Fruit fly (Drosophila melanogaster) whole organism, embryonic: ENCODE results near the gene ebd1.
A peak's percentile ranks its signal among the peaks of the same experiment; 100 is the strongest.

Source experiments
- C15 ChIP-seq: fragments of 200-800 bp; sonication (Bioruptor generic); IDR thresholded peaks from 3 replicates; pipeline ENCODE4 v1.3.6; 2022; ENCODE audit warnings: missing biosample characterization, missing genetic modification characterization
- CG10209 ChIP-seq: fragments of 200-800 bp; sonication (Bioruptor generic); optimal IDR thresholded peaks from 3 replicates; lab custom pipeline; 2017; ENCODE audit warnings: missing biosample characterization, mild to moderate bottlenecking, missing genetic modification characterization, missing genetic modification reagents
- CG11247 ChIP-seq: fragments of 200-800 bp; sonication (Bioruptor generic); IDR thresholded peaks from 2 replicates; pipeline ENCODE4 v1.3.6; 2022; ENCODE audit warnings: missing biosample characterization, missing genetic modification characterization
- CG11504 ChIP-seq: fragments of 200-800 bp; sonication (Bioruptor generic); optimal IDR thresholded peaks from 3 replicates; lab custom pipeline; 2019; ENCODE audit warnings: missing biosample characterization, mild to moderate bottlenecking, missing genetic modification characterization, moderate library complexity
- CG15269 ChIP-seq: fragments of 200-800 bp; sonication (Bioruptor generic); optimal IDR thresholded peaks from 2 replicates; lab custom pipeline; 2018; ENCODE audit warnings: missing biosample characterization, mild to moderate bottlenecking, missing genetic modification characterization, moderate library complexity
- CG17385 ChIP-seq: fragments of 200-800 bp; sonication (Bioruptor generic); optimal IDR thresholded peaks from 3 replicates; lab custom pipeline; 2018; ENCODE audit warnings: missing biosample characterization, mild to moderate bottlenecking, missing genetic modification characterization
- CG2129 ChIP-seq: fragments of 200-800 bp; sonication (Bioruptor generic); IDR thresholded peaks from 2 replicates; pipeline ENCODE4 v1.3.6; 2022; ENCODE audit warnings: missing biosample characterization, missing genetic modification characterization; ENCODE audit not compliant: partially characterized antibody
- CG33557 ChIP-seq: fragments of 200-800 bp; sonication (Bioruptor generic); optimal IDR thresholded peaks from 2 replicates; lab custom pipeline; 2019; ENCODE audit warnings: missing biosample characterization, mild to moderate bottlenecking, missing genetic modification characterization, moderate library complexity
- CG3407 ChIP-seq: fragments of 200-800 bp; sonication (Bioruptor generic); optimal IDR thresholded peaks from 2 replicates; lab custom pipeline; 2018; ENCODE audit warnings: missing biosample characterization, mild to moderate bottlenecking, missing genetic modification characterization
- CG34376 ChIP-seq: fragments of 200-800 bp; sonication (Bioruptor generic); optimal IDR thresholded peaks from 2 replicates; lab custom pipeline; 2018; ENCODE audit warnings: missing biosample characterization, mild to moderate bottlenecking, missing genetic modification characterization
- CG34422 ChIP-seq: fragments of 200-800 bp; sonication (Bioruptor generic); IDR thresholded peaks from 3 replicates; pipeline ENCODE4 v1.3.6; 2022; ENCODE audit warnings: missing biosample characterization, missing genetic modification characterization
- CG4404 ChIP-seq: fragments of 200-800 bp; sonication (Bioruptor generic); IDR thresholded peaks from 2 replicates; pipeline ENCODE4 v1.3.6; 2022; ENCODE audit warnings: missing biosample characterization, missing genetic modification characterization
- CG6854 ChIP-seq: fragments of 200-800 bp; sonication (Bioruptor generic); optimal IDR thresholded peaks from 3 replicates; lab custom pipeline; 2017; ENCODE audit warnings: missing biosample characterization, mild to moderate bottlenecking, missing genetic modification characterization
- CG8944 ChIP-seq: fragments of 200-800 bp; sonication (Bioruptor generic); optimal IDR thresholded peaks from 3 replicates; lab custom pipeline; 2016; ENCODE audit warnings: missing biosample characterization, missing genetic modification characterization
- CG9932 ChIP-seq: fragments of 200-800 bp; sonication (Bioruptor generic); IDR thresholded peaks from 2 replicates; pipeline ENCODE4 v1.3.6; 2022; ENCODE audit warnings: missing biosample characterization, missing genetic modification characterization
- CkIIα-i1 ChIP-seq: fragments of 200-800 bp; sonication (Bioruptor generic); IDR thresholded peaks from 2 replicates; pipeline ENCODE4 v1.3.6; 2022; ENCODE audit warnings: missing biosample characterization, missing genetic modification characterization
- Doc3 ChIP-seq: fragments of 200-800 bp; sonication (Bioruptor generic); IDR thresholded peaks from 3 replicates; pipeline ENCODE4 v1.3.6; 2022; ENCODE audit warnings: missing biosample characterization, missing genetic modification characterization; ENCODE audit not compliant: partially characterized antibody
- Dp ChIP-seq: fragments of 200-800 bp; sonication (Bioruptor generic); optimal IDR thresholded peaks from 2 replicates; lab custom pipeline; 2018; ENCODE audit warnings: missing biosample characterization, mild to moderate bottlenecking, missing genetic modification characterization, moderate library complexity
- E2f2 ChIP-seq: fragments of 200-800 bp; sonication (Bioruptor generic); IDR thresholded peaks from 2 replicates; pipeline ENCODE4 v1.3.6; 2022; ENCODE audit warnings: missing biosample characterization, missing genetic modification characterization
- Ets65A ChIP-seq: fragments of 200-800 bp; sonication (Bioruptor generic); peaks from one replicate; lab custom pipeline; 2016; ENCODE audit warnings: missing biosample characterization, missing genetic modification characterization
- GATAe ChIP-seq: fragments of 200-800 bp; sonication (Bioruptor generic); conservative IDR thresholded peaks from 2 replicates; pipeline ENCODE4 v1.3.6; 2022; ENCODE audit warnings: missing biosample characterization, missing genetic modification characterization
- Gug ChIP-seq: fragments of 200-800 bp; sonication (Bioruptor generic); IDR thresholded peaks from 4 replicates; pipeline ENCODE4 v1.3.6; 2022; ENCODE audit warnings: missing biosample characterization, missing genetic modification characterization
- Lim3 ChIP-seq: fragments of 200-800 bp; sonication (Bioruptor generic); IDR thresholded peaks from 2 replicates; pipeline ENCODE4 v1.3.6; 2022; ENCODE audit warnings: missing biosample characterization, missing genetic modification characterization
- Med ChIP-seq: fragments of 200-800 bp; sonication (Bioruptor generic); peaks from one replicate; lab custom pipeline; 2016; ENCODE audit warnings: missing biosample characterization, missing genetic modification characterization, mild to moderate bottlenecking, inconsistent platforms, moderate library complexity
- NC2β ChIP-seq: fragments of 200-800 bp; sonication (Bioruptor generic); optimal IDR thresholded peaks from 2 replicates; lab custom pipeline; 2016; ENCODE audit warnings: missing biosample characterization, missing genetic modification characterization
- Nf-YA ChIP-seq: fragments of 200-800 bp; sonication (Bioruptor generic); IDR thresholded peaks from 2 replicates; pipeline ENCODE4 v1.3.6; 2022; ENCODE audit warnings: missing biosample characterization, missing genetic modification characterization
- Oli ChIP-seq: fragments of 200-800 bp; sonication (Bioruptor generic); optimal IDR thresholded peaks from 2 replicates; lab custom pipeline; 2018; ENCODE audit warnings: missing biosample characterization, mild to moderate bottlenecking, missing genetic modification characterization, moderate library complexity
- Rfx ChIP-seq: fragments of 200-800 bp; sonication (Bioruptor generic); IDR thresholded peaks from 2 replicates; pipeline ENCODE4 v1.3.6; 2022; ENCODE audit warnings: missing biosample characterization, missing genetic modification characterization
- Stat92E ChIP-seq, 3 experiments: fragments of >200 bp in 2 of 3; fragments of 200-800 bp in 1 of 3; sonication (Bioruptor generic) in 1 of 3; optimal IDR thresholded peaks; 2 replicates each; lab custom pipeline; 2017 to 2019; ENCODE audit warnings: missing biosample characterization in 3 of 3, missing genetic modification characterization in 3 of 3, mild to moderate bottlenecking in 1 of 3, moderate library complexity in 1 of 3
- aop ChIP-seq: fragments of 200-800 bp; sonication (Bioruptor generic); IDR thresholded peaks from 2 replicates; pipeline ENCODE4 v1.3.6; 2022; ENCODE audit warnings: missing biosample characterization, missing genetic modification characterization
- bbx ChIP-seq: fragments of 200-800 bp; sonication (Bioruptor generic); IDR thresholded peaks from 2 replicates; pipeline ENCODE4 v1.3.6; 2022; ENCODE audit warnings: missing biosample characterization, missing genetic modification characterization; ENCODE audit not compliant: partially characterized antibody
- chinmo ChIP-seq: fragments of 200-800 bp; sonication (Bioruptor generic); IDR thresholded peaks from 4 replicates; pipeline ENCODE4 v1.3.6; 2022; ENCODE audit warnings: missing biosample characterization, missing genetic modification characterization; ENCODE audit not compliant: partially characterized antibody
- corto ChIP-seq: fragments of 200-800 bp; sonication (Bioruptor generic); optimal IDR thresholded peaks from 2 replicates; lab custom pipeline; 2016; ENCODE audit warnings: missing biosample characterization, mild to moderate bottlenecking, missing genetic modification characterization, moderate library complexity
- dmrt11E ChIP-seq: fragments of 200-800 bp; sonication (Bioruptor generic); optimal IDR thresholded peaks from 3 replicates; lab custom pipeline; 2018; ENCODE audit warnings: missing biosample characterization, mild to moderate bottlenecking, missing genetic modification characterization, moderate library complexity
- ftz-f1 ChIP-seq: fragments of 200-800 bp; sonication (Bioruptor generic); optimal IDR thresholded peaks from 2 replicates; lab custom pipeline; 2016; ENCODE audit warnings: missing biosample characterization, missing genetic modification characterization
- lab ChIP-seq: fragments of 200-800 bp; sonication (Bioruptor generic); optimal IDR thresholded peaks from 3 replicates; lab custom pipeline; 2017; ENCODE audit warnings: missing biosample characterization, missing genetic modification characterization, mild to moderate bottlenecking, moderate library complexity, missing genetic modification reagents
- mirr ChIP-seq: fragments of 200-800 bp; sonication (Bioruptor generic); optimal IDR thresholded peaks from 3 replicates; lab custom pipeline; 2018; ENCODE audit warnings: missing biosample characterization, mild to moderate bottlenecking, missing genetic modification characterization
- prd ChIP-seq, 3 experiments: fragments of >200 bp in 2 of 3; fragments of 200-800 bp in 1 of 3; sonication (Bioruptor generic) in 1 of 3; optimal IDR thresholded peaks in 2 of 3; IDR thresholded peaks in 1 of 3; 2 replicates in 2 of 3; 3 replicates in 1 of 3; pipeline versions ENCODE4 v1.3.6 to Lab custom; 2017 to 2022; ENCODE audit warnings: missing biosample characterization in 1 of 3, missing genetic modification characterization in 1 of 3
- sens ChIP-seq: fragments of 200-800 bp; sonication (Bioruptor generic); peaks from one replicate; lab custom pipeline; 2016; ENCODE audit warnings: missing biosample characterization, missing genetic modification characterization
- sr ChIP-seq: fragments of 200-800 bp; sonication (Bioruptor generic); IDR thresholded peaks from 3 replicates; pipeline ENCODE4 v1.3.6; 2022; ENCODE audit warnings: missing biosample characterization, missing genetic modification characterization
- stwl ChIP-seq: fragments of 200-800 bp; sonication (Bioruptor generic); optimal IDR thresholded peaks from 3 replicates; lab custom pipeline; 2018; ENCODE audit warnings: missing biosample characterization, mild to moderate bottlenecking, missing genetic modification characterization, moderate library complexity
- sug ChIP-seq: fragments of 200-800 bp; optimal IDR thresholded peaks from 2 replicates; lab custom pipeline; 2019; ENCODE audit warnings: missing biosample characterization, mild to moderate bottlenecking, missing genetic modification characterization, moderate library complexity
- unc-4 ChIP-seq: fragments of 200-800 bp; sonication (Bioruptor generic); IDR thresholded peaks from 2 replicates; pipeline ENCODE4 v1.3.6; 2022; ENCODE audit warnings: missing biosample characterization, missing genetic modification characterization; ENCODE audit not compliant: partially characterized antibody
- zf30C ChIP-seq: fragments of 200-800 bp; sonication (Bioruptor generic); optimal IDR thresholded peaks from 3 replicates; lab custom pipeline; 2018; ENCODE audit warnings: missing biosample characterization, mild to moderate bottlenecking, missing genetic modification characterization

ebd1 gene

dm6 chr3L:652637-653036, 32.7 kb downstream of the ebd1 start, which contains the start of gene CG3402 (continued):
- TF ChIP-seq CG2129 (GFP tag; lab: Robert Waterston, UW) (0 out of 2 replicates have a peak, but pooled peaks have one; percentile 18), CG17385 (GFP tag; lab: Kevin White, UChicago) (peak; percentile 98), unc-4 (GFP tag; lab: Robert Waterston, UW) (peak; percentile 73), E2f2 (GFP tag; lab: Robert Waterston, UW) (peak; percentile 86), Gug (GFP tag; lab: Robert Waterston, UW) (no peak), bbx (GFP tag; lab: Robert Waterston, UW) (peak; percentile 66; the same call in 1 of the 2 replicates), stwl (tag; lab: Kevin White, UChicago) (peak; percentile 61), CG34422 (GFP tag; lab: Robert Waterston, UW) (0 out of 3 replicates have a peak, but pooled peaks have one; percentile 19), CG11504 (tag; lab: Kevin White, UChicago) (peak; percentile 94), sr (GFP tag; lab: Robert Waterston, UW) (0 out of 3 replicates have a peak, but pooled peaks have one; percentile 43), Doc3 (GFP tag; lab: Robert Waterston, UW) (peak; percentile 72)

dm6 chr3L:649025-649769, 36.2 kb downstream of the ebd1 start:
- TF ChIP-seq NC2β (GFP tag; lab: Kevin White, UChicago) (no peak), prd (optimal IDR thresholded peaks at IDR 0.05; lab: Kevin White, UChicago) (no peak), prd (GFP tag; IDR thresholded peaks at IDR 0.05; lab: Robert Waterston, UW) (peak; percentile 13; the same call in 1 of the 3 replicates), corto (no peak), Dp (GFP tag; lab: Kevin White, UChicago) (no peak), Oli (tag; lab: Kevin White, UChicago) (no peak), lab (GFP tag; lab: Kevin White, UChicago) (peak; percentile 51), Ets65A (GFP tag; lab: Kevin White, UChicago) (peak; percentile 9), CG11247 (no peak), sens (peak; percentile 36), zf30C (no peak), Nf-YA (GFP tag; lab: Robert Waterston, UW) (no peak), chinmo (GFP tag; lab: Robert Waterston, UW) (no peak), CG10209 (no peak), dmrt11E (no peak), Lim3 (GFP tag; lab: Robert Waterston, UW) (no peak), ftz-f1 (peak; percentile 51), CG8944 (no peak), CG33557 (no peak), CG4404 (GFP tag; lab: Robert Waterston, UW) (no peak), Stat92E (GFP tag; optimal IDR thresholded peaks at IDR 0.05; lab: Kevin White, UChicago) (no peak), Med (GFP tag; lab: Kevin White, UChicago) (peak; percentile 20), CG3407 (GFP tag; lab: Kevin White, UChicago) (no peak), mirr (GFP tag; lab: Kevin White, UChicago) (peak; percentile 36), aop (0 out of 2 replicates have a peak, but pooled peaks have one; percentile 10), C15 (GFP tag; lab: Robert Waterston, UW) (no peak), CG15269 (tag; lab: Kevin White, UChicago) (no peak), Rfx (0 out of 2 replicates have a peak, but pooled peaks have one; percentile 4), sug (tag; lab: Kevin White, UChicago) (peak; percentile 31), CG9932 (GFP tag; lab: Robert Waterston, UW) (no peak), GATAe (0 out of 2 replicates have a peak, but pooled peaks have one; percentile 14), CkIIα-i1 (GFP tag; lab: Robert Waterston, UW) (0 out of 2 replicates have a peak, but pooled peaks have one; percentile 4), CG34376 (GFP tag; lab: Kevin White, UChicago) (peak; percentile 13), CG6854 (GFP tag; lab: Kevin White, UChicago) (no peak)
- TF ChIP-seq, all 482 proteins: peak for 13
